Worm (Caenorhabditis elegans) whole organism, young adult: Measurements from ENCODE around the gene pph-4.2.
"Not testable (repeated sequence)": the region's sequence is repeated elsewhere in the genome, so short reads cannot be mapped to it uniquely, and the experiment has no call there.

Source experiments
- Y95B8A.8 ChIP-seq: fragments of 200-800 bp; sonication (Bioruptor generic); IDR thresholded peaks from 2 replicates; pipeline ENCODE4 v1.3.6; 2022; ENCODE audit warnings: missing genetic modification reagents, missing genetic modification characterization, missing compliant biosample characterization
- ceh-58 ChIP-seq: fragments of 200-800 bp; sonication (Bioruptor generic); IDR thresholded peaks from 2 replicates; pipeline ENCODE4 v1.3.6; 2022; ENCODE audit warnings: missing genetic modification characterization, missing compliant biosample characterization
- mxl-1 ChIP-seq: sonication (generic microtip); optimal IDR thresholded peaks from 2 replicates; lab custom pipeline; 2016; ENCODE audit warnings: missing genetic modification characterization, missing compliant biosample characterization
- nhr-80 ChIP-seq: sonication (generic microtip); optimal IDR thresholded peaks from 2 replicates; lab custom pipeline; 2016; ENCODE audit warnings: missing genetic modification characterization, missing compliant biosample characterization
- pha-4 ChIP-seq: fragments of 150-350 bp; sonication (generic microtip); optimal IDR thresholded peaks from 2 replicates; lab custom pipeline; 2014; ENCODE audit warnings: missing biosample characterization, missing genetic modification reagents, missing genetic modification characterization
- rcor-1 ChIP-seq: fragments of 200-800 bp; sonication (Bioruptor generic); IDR thresholded peaks from 2 replicates; pipeline ENCODE4 v1.3.6; 2022; ENCODE audit warnings: missing genetic modification reagents, missing genetic modification characterization, missing compliant biosample characterization
- unc-62 ChIP-seq: fragments of 150-350 bp; optimal IDR thresholded peaks from 2 replicates; lab custom pipeline; 2014; ENCODE audit warnings: missing biosample characterization, missing genetic modification reagents, missing genetic modification characterization

DNA sequence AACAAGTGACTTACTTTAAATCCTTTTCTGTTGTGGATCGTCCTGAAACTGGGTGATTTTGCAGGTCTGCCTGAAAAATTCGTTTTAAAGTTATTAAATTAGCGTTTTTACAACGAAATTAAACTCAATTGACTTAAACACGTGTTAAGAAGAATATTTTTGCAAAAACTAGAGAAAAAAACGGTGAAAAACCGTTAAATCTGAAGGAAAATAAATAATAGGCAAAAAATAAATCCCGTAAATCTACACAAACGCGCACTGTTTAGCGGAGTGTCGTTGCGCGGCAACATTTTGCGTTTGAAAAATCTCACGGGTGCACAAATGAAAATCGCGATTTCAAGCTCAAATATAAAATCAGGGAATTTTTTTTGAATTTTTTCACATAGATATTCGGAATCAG lies 13.5 kb downstream of the pph-4.2 start:
- not testable (repeated sequence) for TF ChIP-seq rcor-1 (GFP tag; lab: Robert Waterston, UW); nhr-80 (tag; lab: Kevin White, UChicago); Y95B8A.8; ceh-58 (GFP tag; lab: Robert Waterston, UW); pha-4 (tag; lab: Kevin White, UChicago); unc-62 (GFP tag; lab: Kevin White, UChicago); mxl-1 (tag; lab: Kevin White, UChicago)
